Worm (Caenorhabditis elegans) whole organism, midembryonic: ENCODE results near the gene mans-2.

Experiments
- flt-1 ChIP-seq: fragments of 200-800 bp; sonication (Bioruptor generic); IDR thresholded peaks from 2 replicates; pipeline ENCODE4 v1.3.6; 2022; ENCODE audit warnings: missing genetic modification characterization, missing compliant biosample characterization
- tab-1 ChIP-seq: fragments of 200-800 bp; sonication (Bioruptor generic); IDR thresholded peaks from 2 replicates; pipeline ENCODE4 v1.3.6; 2022; ENCODE audit warnings: missing genetic modification characterization, missing compliant biosample characterization
- ztf-23 ChIP-seq: fragments of 200-800 bp; sonication (Bioruptor generic); IDR thresholded peaks from 2 replicates; pipeline ENCODE4 v1.3.6; 2022; ENCODE audit warnings: missing genetic modification reagents, missing genetic modification characterization, missing compliant biosample characterization

DNA sequence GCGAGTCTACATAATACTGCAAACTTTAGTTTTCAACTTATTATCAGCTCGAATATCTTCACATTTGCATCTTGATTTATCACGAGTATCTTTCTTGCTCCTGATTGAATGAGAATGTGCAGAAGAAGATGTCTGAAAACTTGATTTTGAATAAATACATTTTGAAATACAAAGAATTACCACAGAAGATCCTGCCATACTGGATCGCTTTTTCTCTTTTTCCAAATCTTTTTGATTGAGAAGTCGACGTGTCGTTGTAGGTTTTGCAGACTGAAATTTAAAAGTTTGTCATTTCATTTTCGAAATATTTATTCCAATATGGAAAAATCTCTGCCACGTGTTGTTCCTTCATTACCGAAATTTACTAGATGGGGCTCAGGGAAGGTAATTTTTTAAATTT is 10.6 kb upstream of the mans-2 start, which contains the start of gene C52E4.12:
- TF ChIP-seq flt-1 (GFP tag; lab: Robert Waterston, UW) = no peak
- TF ChIP-seq tab-1 = no peak
- no peak for TF ChIP-seq ztf-23 (GFP tag; lab: Robert Waterston, UW)
